Fruit fly (Drosophila melanogaster): Measurements from ENCODE around the gene CG12713.
A peak's percentile ranks its signal among the peaks of the same experiment; 100 is the strongest.

The CG12713 gene

DNA sequence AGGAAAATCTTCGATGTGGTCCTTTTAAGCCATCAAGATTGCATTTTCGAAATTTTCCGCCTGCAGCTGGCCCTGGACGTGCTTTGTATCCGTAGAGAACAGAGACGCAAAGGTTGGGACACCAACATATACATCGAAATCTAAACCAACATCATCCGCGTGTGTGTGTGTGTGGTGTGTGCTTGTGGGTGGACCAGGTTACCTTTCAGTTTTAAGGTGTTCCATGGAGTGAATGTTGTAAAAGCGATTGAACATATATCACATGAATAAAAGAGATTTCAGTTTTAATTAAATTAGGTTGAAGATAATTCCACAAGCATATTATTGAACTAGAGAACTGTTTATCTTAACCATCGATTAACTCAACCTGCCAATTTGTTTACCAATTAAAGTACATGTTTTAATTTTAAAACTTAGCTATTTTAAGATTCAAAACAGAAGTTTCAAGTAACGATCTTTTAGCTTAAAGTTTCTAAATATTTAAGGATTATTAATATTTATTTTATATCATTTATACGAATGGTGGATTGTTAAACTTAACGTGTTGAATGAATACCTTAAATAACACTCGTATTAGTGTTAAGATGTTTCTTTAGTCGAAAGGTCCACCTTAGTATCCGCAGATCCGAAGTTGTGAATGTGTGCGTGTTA lies 5.2 kb upstream of the CG12713 start (continued):
- TF ChIP-seq Trl (optimal IDR thresholded peaks at IDR 0.05): no peak
- TF ChIP-seq Trl (GFP tag; optimal IDR thresholded peaks at IDR 0.05): peak; percentile 51
- peak; percentile 66 to 93 for TF ChIP-seq bsh (GFP tag; optimal IDR thresholded peaks at IDR 0.05)
- 0 out of 2 replicates have a peak, but pooled peaks have one; percentile 27 for TF ChIP-seq E2f1 (GFP tag; IDR thresholded peaks at IDR 0.05)
- peak; percentile 73 for TF ChIP-seq lilli (GFP tag; optimal IDR thresholded peaks at IDR 0.05)
- peak; percentile 47 for TF ChIP-seq CG14014 (GFP tag; IDR thresholded peaks at IDR 0.05)
- no peak for TF ChIP-seq CG12744 (GFP tag; optimal IDR thresholded peaks at IDR 0.05)
- peak; percentile 44; the same call in 1 of the 3 replicates for TF ChIP-seq CG14050 (GFP tag; IDR thresholded peaks at IDR 0.05)
- TF ChIP-seq CG15269 (tag; optimal IDR thresholded peaks at IDR 0.05): peak; percentile 92
- TF ChIP-seq knrl (GFP tag; IDR thresholded peaks at IDR 0.05; ENCODE audit: partially characterized antibody): no peak; the same call in 2 of the 3 replicates
- TF ChIP-seq vvl (GFP tag; IDR thresholded peaks at IDR 0.05): peak; percentile 59
- peak; percentile 45 for TF ChIP-seq gcm2 (GFP tag; optimal IDR thresholded peaks at IDR 0.05)
- no peak for TF ChIP-seq pum (GFP tag; optimal IDR thresholded peaks at IDR 0.05)
- peak; percentile 93 for TF ChIP-seq Hmr (GFP tag; optimal IDR thresholded peaks at IDR 0.05)
- TF ChIP-seq so (GFP tag; IDR thresholded peaks at IDR 0.05): peak; percentile 29; the same call in 2 of the 3 replicates
- TF ChIP-seq CrebB (tag; optimal IDR thresholded peaks at IDR 0.05): peak; percentile 58
- peak; percentile 55 for TF ChIP-seq exex (tag; optimal IDR thresholded peaks at IDR 0.05)
- no peak for TF ChIP-seq CG31224 (GFP tag; IDR thresholded peaks at IDR 0.05)
- no peak for TF ChIP-seq Lpt (GFP tag; optimal IDR thresholded peaks at IDR 0.05)
- peak; percentile 82 for TF ChIP-seq caup (GFP tag; optimal IDR thresholded peaks at IDR 0.05; ENCODE audit: severe bottlenecking)
- no peak for TF ChIP-seq br (optimal IDR thresholded peaks at IDR 0.05)
- no peak for TF ChIP-seq da (GFP tag; optimal IDR thresholded peaks at IDR 0.05)
- no peak for TF ChIP-seq gfzf (GFP tag; optimal IDR thresholded peaks at IDR 0.05)
- peak; percentile 69 for TF ChIP-seq H2.0 (GFP tag; IDR thresholded peaks at IDR 0.05)
- TF ChIP-seq CG3163 (GFP tag; optimal IDR thresholded peaks at IDR 0.05): no peak
- no peak for TF ChIP-seq Dref (GFP tag; IDR thresholded peaks at IDR 0.05)
- TF ChIP-seq CG11696 (GFP tag; IDR thresholded peaks at IDR 0.05): peak; percentile 55
- TF ChIP-seq bigmax (GFP tag; optimal IDR thresholded peaks at IDR 0.05): no peak
- no peak for TF ChIP-seq CG2889 (GFP tag; IDR thresholded peaks at IDR 0.05)
- peak; percentile 15 for TF ChIP-seq ftz-f1 (GFP tag; optimal IDR thresholded peaks at IDR 0.05)
- peak; percentile 60 for TF ChIP-seq CG12219 (GFP tag; optimal IDR thresholded peaks at IDR 0.05)
- TF ChIP-seq NK7.1 (GFP tag; optimal IDR thresholded peaks at IDR 0.05): peak; percentile 6
- TF ChIP-seq CG6689 (GFP tag; IDR thresholded peaks at IDR 0.05): peak; percentile 77
- peak; percentile 35 to 65 for TF ChIP-seq dpn (GFP tag; optimal IDR thresholded peaks at IDR 0.05)
- TF ChIP-seq trh (GFP tag; optimal IDR thresholded peaks at IDR 0.05): peak; percentile 1
- TF ChIP-seq run (tag; optimal IDR thresholded peaks at IDR 0.05): peak; percentile 37
- TF ChIP-seq Gug (GFP tag; IDR thresholded peaks at IDR 0.05): peak; percentile 57; the same call in 2 of the 4 replicates
- TF ChIP-seq CG10147 (GFP tag; optimal IDR thresholded peaks at IDR 0.05): peak; percentile 89
- no peak for TF ChIP-seq fd64A (GFP tag; optimal IDR thresholded peaks at IDR 0.05)
- TF ChIP-seq NC2β (GFP tag; optimal IDR thresholded peaks at IDR 0.05): peak; percentile 27
- peak; percentile 42; the same call in 1 of the 2 replicates for TF ChIP-seq Taf1 (GFP tag; IDR thresholded peaks at IDR 0.05)
- TF ChIP-seq Ets65A (GFP tag): peak; percentile 80
- TF ChIP-seq sens (GFP tag): peak; percentile 74
- TF ChIP-seq CG11085 (GFP tag; IDR thresholded peaks at IDR 0.05): no peak
- peak; percentile 7 for TF ChIP-seq Atf3 (GFP tag; optimal IDR thresholded peaks at IDR 0.05)
- peak; percentile 11 for TF ChIP-seq CG1792 (GFP tag; optimal IDR thresholded peaks at IDR 0.05)
- TF ChIP-seq CG4360 (GFP tag; IDR thresholded peaks at IDR 0.05): no peak
- TF ChIP-seq Nf-YB (GFP tag; optimal IDR thresholded peaks at IDR 0.05): peak; percentile 69
- no peak for TF ChIP-seq Dip2 (GFP tag; IDR thresholded peaks at IDR 0.05)
- peak; percentile 68 for TF ChIP-seq CG10431 (GFP tag; optimal IDR thresholded peaks at IDR 0.05)
- TF ChIP-seq sim (GFP tag; IDR thresholded peaks at IDR 0.05): no peak
- TF ChIP-seq az2 (GFP tag; optimal IDR thresholded peaks at IDR 0.05): peak; percentile 68

All from whole organism, embryonic.